Worm (Caenorhabditis elegans) whole organism, young adult: ENCODE data around the gene C45G9.12.

ENCODE experiments used
- B0035.1 ChIP-seq: sonication (generic microtip); optimal IDR thresholded peaks from 2 replicates; lab custom pipeline; 2016; ENCODE audit warnings: missing genetic modification characterization, mild to moderate bottlenecking, missing compliant biosample characterization, missing genotype, missing genetic modification reagents
- B0336.3 ChIP-seq: fragments of 200-800 bp; sonication (Bioruptor generic); IDR thresholded peaks from 2 replicates; pipeline ENCODE4 v1.3.6; 2022; ENCODE audit warnings: missing genetic modification characterization, missing compliant biosample characterization
- C06A6.2 ChIP-seq: fragments of 200-800 bp; sonication (Bioruptor generic); conservative IDR thresholded peaks from 2 replicates; pipeline ENCODE4 v1.3.6; 2022; ENCODE audit warnings: missing genetic modification characterization, missing compliant biosample characterization
- D2030.7 ChIP-seq: fragments of 200-800 bp; sonication (Bioruptor generic); IDR thresholded peaks from 2 replicates; pipeline ENCODE4 v1.3.6; 2022; ENCODE audit warnings: missing genetic modification reagents, missing genetic modification characterization, missing compliant biosample characterization
- F57A8.1 ChIP-seq: fragments of 200-800 bp; sonication (Bioruptor generic); optimal IDR thresholded peaks from 2 replicates; lab custom pipeline; 2018; ENCODE audit warnings: mild to moderate bottlenecking, missing genetic modification characterization, moderate library complexity, missing compliant biosample characterization
- K11D2.4 ChIP-seq: fragments of 200-800 bp; sonication (Bioruptor generic); IDR thresholded peaks from 2 replicates; pipeline ENCODE4 v1.3.6; 2022; ENCODE audit warnings: missing genetic modification reagents, missing genetic modification characterization, missing compliant biosample characterization
- Y56A3A.18 ChIP-seq: fragments of 200-800 bp; sonication (Bioruptor generic); IDR thresholded peaks from 2 replicates; pipeline ENCODE4 v1.3.6; 2022; ENCODE audit warnings: missing genetic modification reagents, missing genetic modification characterization, missing compliant biosample characterization
- Y67H2A.10 ChIP-seq: fragments of 200-800 bp; sonication (Bioruptor generic); conservative IDR thresholded peaks from 2 replicates; pipeline ENCODE4 v1.3.6; 2022; ENCODE audit warnings: missing genetic modification reagents, missing genetic modification characterization, missing compliant biosample characterization
- Y95B8A.8 ChIP-seq: fragments of 200-800 bp; sonication (Bioruptor generic); IDR thresholded peaks from 2 replicates; pipeline ENCODE4 v1.3.6; 2022; ENCODE audit warnings: missing genetic modification reagents, missing genetic modification characterization, missing compliant biosample characterization
- akir-1 ChIP-seq: fragments of 200-800 bp; sonication (Bioruptor generic); optimal IDR thresholded peaks from 2 replicates; lab custom pipeline; 2018; ENCODE audit warnings: mild to moderate bottlenecking, missing genetic modification characterization, moderate library complexity, missing compliant biosample characterization
- atf-7 ChIP-seq: sonication (generic microtip); optimal IDR thresholded peaks from 2 replicates; lab custom pipeline; 2017; ENCODE audit warnings: mild to moderate bottlenecking, missing genetic modification characterization, missing compliant biosample characterization
- athp-1 ChIP-seq: sonication (generic microtip); optimal IDR thresholded peaks from 2 replicates; lab custom pipeline; 2017; ENCODE audit warnings: mild to moderate bottlenecking, missing genetic modification characterization, missing compliant biosample characterization
- attf-5 ChIP-seq: fragments of 200-800 bp; sonication (Bioruptor generic); optimal IDR thresholded peaks from 2 replicates; lab custom pipeline; 2018; ENCODE audit warnings: mild to moderate bottlenecking, missing genetic modification characterization, missing compliant biosample characterization
- bed-1 ChIP-seq: fragments of 200-800 bp; sonication (Bioruptor generic); IDR thresholded peaks from 2 replicates; pipeline ENCODE4 v1.3.6; 2022; ENCODE audit warnings: missing genetic modification reagents, missing genetic modification characterization, missing compliant biosample characterization
- cebp-1 ChIP-seq, 2 experiments: fragments of 200-800 bp in 1 of 2; sonication (Bioruptor generic) in 1 of 2; sonication (generic microtip) in 1 of 2; IDR thresholded peaks in 1 of 2; optimal IDR thresholded peaks in 1 of 2; 2 replicates each; pipeline versions ENCODE4 v1.3.6 to Lab custom; 2017 to 2022; ENCODE audit warnings: missing compliant biosample characterization in 2 of 2, missing genetic modification characterization in 2 of 2, mild to moderate bottlenecking in 1 of 2, missing genetic modification reagents in 1 of 2, moderate library complexity in 1 of 2
- ceh-27 ChIP-seq: fragments of 200-800 bp; sonication (Bioruptor generic); optimal IDR thresholded peaks from 2 replicates; lab custom pipeline; 2018; ENCODE audit warnings: mild to moderate bottlenecking, missing genetic modification characterization, moderate library complexity, missing compliant biosample characterization
- ceh-40 ChIP-seq: fragments of 200-800 bp; sonication (Bioruptor generic); IDR thresholded peaks from 2 replicates; pipeline ENCODE4 v1.3.6; 2022; ENCODE audit warnings: missing genetic modification characterization, missing compliant biosample characterization
- dox-1 ChIP-seq: fragments of 200-800 bp; sonication (Bioruptor generic); IDR thresholded peaks from 2 replicates; pipeline ENCODE4 v1.3.6; 2022; ENCODE audit warnings: missing genetic modification reagents, missing genetic modification characterization, missing compliant biosample characterization
- efl-1 ChIP-seq: fragments of 150-350 bp; optimal IDR thresholded peaks from 2 replicates; lab custom pipeline; 2014; ENCODE audit warnings: missing biosample characterization, missing genetic modification reagents, missing genetic modification characterization
- ekl-4 ChIP-seq: fragments of 200-800 bp; sonication (Bioruptor generic); IDR thresholded peaks from 2 replicates; pipeline ENCODE4 v1.3.6; 2022; ENCODE audit warnings: missing genetic modification reagents, missing genetic modification characterization, missing compliant biosample characterization
- him-1 ChIP-seq: sonication (generic microtip); optimal IDR thresholded peaks from 2 replicates; lab custom pipeline; 2016; ENCODE audit warnings: missing genotype, missing genetic modification reagents, missing genetic modification characterization, missing compliant biosample characterization
- hmg-1.2 ChIP-seq: fragments of 200-800 bp; sonication (Bioruptor generic); IDR thresholded peaks from 2 replicates; pipeline ENCODE4 v1.3.6; 2022; ENCODE audit warnings: missing genetic modification reagents, missing genetic modification characterization, missing compliant biosample characterization
- hmg-20 ChIP-seq: fragments of 200-800 bp; sonication (Bioruptor generic); IDR thresholded peaks from 2 replicates; pipeline ENCODE4 v1.3.6; 2022; ENCODE audit warnings: missing genetic modification reagents, missing genetic modification characterization, missing compliant biosample characterization
- hrde-1 ChIP-seq: sonication (generic microtip); optimal IDR thresholded peaks from 2 replicates; lab custom pipeline; 2016; ENCODE audit warnings: missing genetic modification characterization, mild to moderate bottlenecking, missing compliant biosample characterization, moderate library complexity, missing genotype, missing genetic modification reagents, borderline replicate concordance
- hsf-1 ChIP-seq: fragments of 200-800 bp; sonication (Bioruptor generic); IDR thresholded peaks from 2 replicates; pipeline ENCODE4 v1.3.6; 2022; ENCODE audit warnings: missing genetic modification reagents, missing genetic modification characterization, missing compliant biosample characterization
- let-526 ChIP-seq: fragments of 200-800 bp; sonication (Bioruptor generic); IDR thresholded peaks from 2 replicates; pipeline ENCODE4 v1.3.6; 2022; ENCODE audit warnings: missing genetic modification reagents, missing genetic modification characterization, missing compliant biosample characterization
- madf-10 ChIP-seq: sonication (generic microtip); optimal IDR thresholded peaks from 2 replicates; lab custom pipeline; 2016; ENCODE audit warnings: mild to moderate bottlenecking, missing genetic modification characterization, missing compliant biosample characterization
- madf-6 ChIP-seq: fragments of 200-800 bp; sonication (Bioruptor generic); IDR thresholded peaks from 2 replicates; pipeline ENCODE4 v1.3.6; 2022; ENCODE audit warnings: missing genetic modification reagents, missing genetic modification characterization, missing compliant biosample characterization
- madf-8 ChIP-seq: fragments of 200-800 bp; sonication (Bioruptor generic); conservative IDR thresholded peaks from 2 replicates; pipeline ENCODE4 v1.3.6; 2022; ENCODE audit warnings: missing genetic modification reagents, missing genetic modification characterization, missing compliant biosample characterization
- mcd-1 ChIP-seq: fragments of 200-800 bp; sonication (Bioruptor generic); IDR thresholded peaks from 2 replicates; pipeline ENCODE4 v1.3.6; 2022; ENCODE audit warnings: missing genetic modification reagents, missing genetic modification characterization, missing compliant biosample characterization
- nfya-2 ChIP-seq: fragments of 200-800 bp; sonication (Bioruptor generic); IDR thresholded peaks from 2 replicates; pipeline ENCODE4 v1.3.6; 2022; ENCODE audit warnings: missing genetic modification reagents, missing genetic modification characterization, missing compliant biosample characterization
- rpc-1 ChIP-seq, 2 experiments: fragments of 150-350 bp in 1 of 2; sonication (generic microtip) in 1 of 2; optimal IDR thresholded peaks; 2 replicates each; lab custom pipeline; 2014 to 2018; ENCODE audit warnings: missing biosample characterization in 1 of 2, missing genetic modification characterization in 1 of 2, missing genetic modification reagents in 1 of 2, missing genotype in 1 of 2
- tbx-9 ChIP-seq: sonication (generic microtip); optimal IDR thresholded peaks from 2 replicates; lab custom pipeline; 2016; ENCODE audit warnings: borderline replicate concordance, missing genetic modification characterization, inconsistent platforms, missing compliant biosample characterization
- xnd-1 ChIP-seq: sonication (generic microtip); optimal IDR thresholded peaks from 2 replicates; lab custom pipeline; 2016; ENCODE audit warnings: missing genotype, missing genetic modification reagents, missing genetic modification characterization, missing compliant biosample characterization
- zfh-2 ChIP-seq: fragments of 200-800 bp; sonication (Bioruptor generic); conservative IDR thresholded peaks from 2 replicates; pipeline ENCODE4 v1.3.6; 2022; ENCODE audit warnings: missing genetic modification reagents, missing genetic modification characterization, missing compliant biosample characterization
- ztf-18 ChIP-seq: sonication (generic microtip); optimal IDR thresholded peaks from 2 replicates; lab custom pipeline; 2016; ENCODE audit warnings: missing genotype, mild to moderate bottlenecking, missing genetic modification characterization, missing compliant biosample characterization
- ztf-28 ChIP-seq: fragments of 200-800 bp; sonication (Bioruptor generic); IDR thresholded peaks from 2 replicates; pipeline ENCODE4 v1.3.6; 2022; ENCODE audit warnings: missing genetic modification reagents, missing genetic modification characterization, missing compliant biosample characterization
- ztf-3 ChIP-seq: fragments of 200-800 bp; sonication (Bioruptor generic); optimal IDR thresholded peaks from 2 replicates; lab custom pipeline; 2018; ENCODE audit warnings: mild to moderate bottlenecking, missing genetic modification characterization, missing compliant biosample characterization

The C45G9.12 gene

DNA sequence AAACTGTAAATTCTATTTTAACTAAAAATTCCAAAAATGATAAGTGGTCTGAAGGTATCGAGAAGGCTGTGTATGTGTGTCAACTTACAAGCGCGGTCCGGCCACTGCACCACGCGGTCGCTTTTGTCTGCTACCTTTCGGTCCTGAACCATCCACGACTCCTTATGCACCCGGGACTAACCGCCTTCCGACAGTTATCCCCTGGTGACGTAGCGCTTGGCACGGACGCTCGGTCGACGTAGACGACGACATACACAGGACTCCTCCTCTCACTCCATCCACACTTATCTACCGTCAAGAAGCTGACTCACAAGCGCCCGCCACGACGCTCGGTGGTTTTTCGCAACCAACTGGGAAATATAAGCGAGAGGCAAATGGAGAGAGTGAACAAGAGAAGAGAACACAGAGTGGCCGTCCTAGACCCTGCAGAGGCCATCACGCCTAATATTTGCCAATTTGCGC is 40.0 kb downstream of the C45G9.12 start (continued):
- TF ChIP-seq madf-8 (GFP tag; lab: Robert Waterston, UW), result 0 out of 2 replicates have a peak, but pooled peaks have one; percentile 27
- peak; percentile 98 for TF ChIP-seq dox-1
- TF ChIP-seq zfh-2 (GFP tag; lab: Robert Waterston, UW), result peak; percentile 96
- TF ChIP-seq athp-1 (tag; lab: Kevin White, UChicago), result peak; percentile 46
- peak; percentile 72; the same call in 1 of the 2 replicates for TF ChIP-seq C06A6.2 (GFP tag; lab: Robert Waterston, UW)
- peak; percentile 84 for TF ChIP-seq mcd-1 (GFP tag; lab: Robert Waterston, UW)
- TF ChIP-seq him-1, result peak; percentile 55
- peak; percentile 71 for TF ChIP-seq attf-5 (GFP tag; lab: Kevin White, UChicago)
- peak; percentile 85 for TF ChIP-seq atf-7
- 0 out of 2 replicates have a peak, but pooled peaks have one; percentile 73 for TF ChIP-seq Y95B8A.8 (GFP tag; lab: Robert Waterston, UW)

DNA sequence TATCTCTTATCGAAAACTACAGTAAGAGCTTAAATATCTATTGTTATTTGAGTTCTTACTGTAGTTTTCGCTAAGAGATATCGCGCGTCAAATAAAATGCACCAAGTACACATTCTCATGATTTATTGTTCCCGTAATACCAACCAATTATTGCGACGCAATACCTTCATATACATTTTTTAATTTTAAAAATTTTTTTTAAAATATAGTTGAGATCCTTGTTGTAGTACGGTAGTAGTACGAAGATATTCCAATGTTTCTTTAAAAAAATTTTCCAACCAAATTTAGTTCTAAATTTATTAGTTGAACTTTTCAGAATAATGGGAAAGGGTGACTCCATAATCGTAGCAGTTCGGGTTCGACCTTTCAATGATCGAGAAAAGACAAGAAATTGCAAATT is 40.8 kb downstream of the C45G9.12 start, which contains the start of gene klp-6:
klp-6 (plus strand) TSS at position 301 of the 400 bp plus-strand sequence.
- TF ChIP-seq hrde-1 (tag; lab: Kevin White, UChicago) (no peak), F57A8.1 (no peak), let-526 (no peak), madf-10 (tag; lab: Kevin White, UChicago) (no peak), B0336.3 (GFP tag; lab: Robert Waterston, UW) (no peak)
- TF ChIP-seq, all 124 proteins: peak for 0

DNA sequence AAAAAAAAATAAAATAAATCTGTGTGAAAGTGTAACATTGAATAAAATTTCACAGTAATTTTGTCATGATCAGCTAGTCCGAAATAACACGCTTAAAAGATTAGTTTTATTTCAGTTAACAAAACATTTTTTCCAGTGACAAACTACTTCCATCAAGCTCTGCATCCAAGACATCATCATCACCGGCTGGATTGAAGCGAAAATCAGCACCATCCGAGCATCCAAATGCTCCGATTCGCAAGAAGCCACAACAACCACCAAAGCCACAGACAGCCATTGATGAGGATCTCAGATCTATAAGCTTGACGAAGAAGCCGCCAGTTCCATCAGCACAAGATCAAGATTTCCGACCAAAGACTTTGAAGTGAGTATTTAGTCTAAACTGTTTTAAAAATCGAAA is 44.2 kb downstream of the C45G9.12 start:
- no peak for TF ChIP-seq ztf-18 (tag; lab: Kevin White, UChicago)
- 0 out of 2 replicates have a peak, but pooled peaks have one; percentile 14 for TF ChIP-seq hmg-20 (GFP tag; lab: Robert Waterston, UW)
- TF ChIP-seq atf-7, result peak; percentile 22
- TF ChIP-seq hmg-1.2 (GFP tag; lab: Robert Waterston, UW), result 0 out of 2 replicates have a peak, but pooled peaks have one; percentile 3
- TF ChIP-seq, all 124 proteins: peak for 3

DNA sequence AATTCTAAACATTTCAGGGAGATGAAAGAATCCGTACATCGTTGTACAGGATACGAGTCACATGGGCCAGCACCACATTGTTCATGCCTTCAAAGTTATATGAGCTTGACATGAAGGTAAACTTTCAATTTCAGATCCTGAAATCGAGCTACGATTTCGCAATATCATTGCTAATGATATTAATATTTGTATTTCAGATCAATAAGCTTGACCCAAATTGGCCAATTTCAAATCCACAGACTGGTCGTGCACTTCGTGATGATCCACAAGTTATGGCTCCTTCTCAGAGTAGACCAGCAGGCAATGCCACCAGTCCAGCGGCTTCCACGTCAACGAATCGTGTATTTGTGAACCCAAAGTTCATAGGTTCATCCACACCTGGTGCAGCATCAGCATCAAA is 45.0 kb downstream of the C45G9.12 start:
- TF ChIP-seq ztf-28 (GFP tag; lab: Robert Waterston, UW) (no peak), cebp-1 (GFP tag; IDR thresholded peaks at IDR 0.05; lab: Robert Waterston, UW) (no peak), cebp-1 (tag; optimal IDR thresholded peaks at IDR 0.05; lab: Kevin White, UChicago) (peak; percentile 64), Y67H2A.10 (GFP tag; lab: Robert Waterston, UW) (no peak)

DNA sequence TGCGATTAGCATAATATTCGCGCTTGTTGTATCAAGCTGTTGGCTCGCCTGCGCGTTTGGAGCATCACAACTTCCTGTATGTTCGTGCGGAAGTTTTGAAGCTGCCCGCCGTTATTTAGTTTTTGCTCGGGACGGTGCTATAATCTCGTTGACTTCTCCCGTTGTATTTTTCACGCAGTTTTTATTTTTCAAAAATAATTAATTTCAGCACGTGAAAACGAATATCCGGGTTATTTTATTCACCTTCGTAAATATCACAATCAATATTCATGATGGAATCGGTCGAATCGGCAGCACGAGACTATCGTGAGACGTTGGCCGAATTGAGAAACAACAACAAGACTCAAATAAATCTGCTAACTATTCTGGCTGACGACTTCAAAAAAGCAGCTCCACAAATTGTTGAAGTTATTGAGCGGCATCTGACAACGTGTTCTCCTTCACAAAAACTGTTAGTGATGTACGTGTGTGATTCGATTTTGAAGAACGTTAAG is 46.2 kb downstream of the C45G9.12 start:
- no peak for TF ChIP-seq efl-1 (GFP tag; lab: Kevin White, UChicago)
- peak; percentile 68 for TF ChIP-seq B0035.1 (tag; lab: Kevin White, UChicago)
- TF ChIP-seq ceh-27 (GFP tag; lab: Kevin White, UChicago), result no peak
- no peak; the same call in none of the 2 replicates for TF ChIP-seq B0336.3 (GFP tag; lab: Robert Waterston, UW)
- TF ChIP-seq tbx-9 (tag; lab: Kevin White, UChicago), result peak; percentile 63
- no peak for TF ChIP-seq F57A8.1
- no peak for TF ChIP-seq rpc-1 (optimal IDR thresholded peaks at IDR 0.05; lab: Kevin White, UChicago)
- no peak for TF ChIP-seq rpc-1 (tag; optimal IDR thresholded peaks at IDR 0.05; lab: Kevin White, UChicago)
- TF ChIP-seq xnd-1 (tag; lab: Kevin White, UChicago), result no peak
- no peak for TF ChIP-seq ztf-3 (GFP tag; lab: Kevin White, UChicago)
- TF ChIP-seq hrde-1 (tag; lab: Kevin White, UChicago), result peak; percentile 58
- TF ChIP-seq hsf-1, result no peak; the same call in 1 of the 2 replicates
- peak; percentile 55 for TF ChIP-seq D2030.7 (GFP tag; lab: Robert Waterston, UW)
- TF ChIP-seq Y56A3A.18, result peak; percentile 11; the same call in 1 of the 2 replicates
- TF ChIP-seq cebp-1 (GFP tag; IDR thresholded peaks at IDR 0.05; lab: Robert Waterston, UW), result no peak
- TF ChIP-seq cebp-1 (tag; optimal IDR thresholded peaks at IDR 0.05; lab: Kevin White, UChicago), result peak; percentile 49
- no peak for TF ChIP-seq him-1
- peak; percentile 51; the same call in 1 of the 2 replicates for TF ChIP-seq ekl-4 (GFP tag; lab: Robert Waterston, UW)
- 0 out of 2 replicates have a peak, but pooled peaks have one; percentile 16 for TF ChIP-seq ceh-40 (GFP tag; lab: Robert Waterston, UW)
- TF ChIP-seq madf-6 (GFP tag; lab: Robert Waterston, UW), result no peak; the same call in 1 of the 2 replicates
- TF ChIP-seq akir-1 (GFP tag; lab: Kevin White, UChicago), result no peak
- no peak for TF ChIP-seq bed-1 (GFP tag; lab: Robert Waterston, UW)
- TF ChIP-seq K11D2.4, result peak; percentile 60; the same call in 1 of the 2 replicates
- peak; percentile 43 for TF ChIP-seq madf-10 (tag; lab: Kevin White, UChicago)
- no peak for TF ChIP-seq nfya-2 (GFP tag; lab: Robert Waterston, UW)
